Fruit fly (Drosophila melanogaster) Kc167 (cell line): ENCODE measurements around the gene Rsf1.

Source experiments
- Myc ChIP-seq: fragments of >200 bp; optimal IDR thresholded peaks from 2 replicates; lab custom pipeline; 2017; ENCODE audit warnings: missing external identifiers
- Sin3A ChIP-seq: fragments of >200 bp; optimal IDR thresholded peaks from 2 replicates; lab custom pipeline; 2018; ENCODE audit warnings: missing external identifiers
- psq ChIP-seq: fragments of >200 bp; optimal IDR thresholded peaks from 2 replicates; lab custom pipeline; 2017; ENCODE audit warnings: missing external identifiers

dm6 chr2L:10263343-10263744 lies at the start of gene Rsf1:
- TF ChIP-seq psq (lab: Kevin White, UChicago), result no peak
- TF ChIP-seq Sin3A, result no peak
- TF ChIP-seq Myc (lab: Kevin White, UChicago), result no peak
